Worm (Caenorhabditis elegans) whole organism, young adult: ENCODE measurements around the gene mcm-2.

Experiments
- B0019.2 ChIP-seq: fragments of 200-800 bp; sonication (Bioruptor generic); conservative IDR thresholded peaks from 2 replicates; pipeline ENCODE4 v1.3.6; 2022; ENCODE audit warnings: missing genetic modification reagents, missing genetic modification characterization, missing compliant biosample characterization
- B0035.1 ChIP-seq: sonication (generic microtip); optimal IDR thresholded peaks from 2 replicates; lab custom pipeline; 2016; ENCODE audit warnings: missing genetic modification characterization, mild to moderate bottlenecking, missing compliant biosample characterization, missing genotype, missing genetic modification reagents
- B0261.1 ChIP-seq: sonication (generic microtip); optimal IDR thresholded peaks from 2 replicates; lab custom pipeline; 2016; ENCODE audit warnings: mild to moderate bottlenecking, missing genetic modification characterization, moderate library complexity, missing compliant biosample characterization
- C17E4.6 ChIP-seq: fragments of 200-800 bp; sonication (Bioruptor generic); IDR thresholded peaks from 2 replicates; pipeline ENCODE4 v1.3.6; 2022; ENCODE audit warnings: missing genetic modification reagents, missing genetic modification characterization, missing compliant biosample characterization
- F39B2.1 ChIP-seq: fragments of 200-800 bp; sonication (Bioruptor generic); IDR thresholded peaks from 2 replicates; pipeline ENCODE4 v1.3.6; 2022; ENCODE audit warnings: missing genetic modification reagents, missing genetic modification characterization, missing compliant biosample characterization
- F52B5.7 ChIP-seq: sonication (generic microtip); optimal IDR thresholded peaks from 2 replicates; lab custom pipeline; 2016; ENCODE audit warnings: mild to moderate bottlenecking, missing genetic modification characterization, missing compliant biosample characterization
- F57C9.4 ChIP-seq: sonication (generic microtip); optimal IDR thresholded peaks from 2 replicates; lab custom pipeline; 2017; ENCODE audit warnings: mild to moderate bottlenecking, missing genetic modification characterization, missing compliant biosample characterization
- K11D2.4 ChIP-seq: fragments of 200-800 bp; sonication (Bioruptor generic); IDR thresholded peaks from 2 replicates; pipeline ENCODE4 v1.3.6; 2022; ENCODE audit warnings: missing genetic modification reagents, missing genetic modification characterization, missing compliant biosample characterization
- T07F8.4 ChIP-seq: sonication (generic microtip); optimal IDR thresholded peaks from 2 replicates; lab custom pipeline; 2016; ENCODE audit warnings: mild to moderate bottlenecking, missing genetic modification characterization, moderate library complexity, missing compliant biosample characterization
- Y53F4B.3 ChIP-seq: fragments of 200-800 bp; sonication (Bioruptor generic); IDR thresholded peaks from 2 replicates; pipeline ENCODE4 v1.3.6; 2022; ENCODE audit warnings: missing genetic modification reagents, missing genetic modification characterization, missing compliant biosample characterization
- Y53G8AR.9 ChIP-seq: fragments of 200-800 bp; sonication (Bioruptor generic); conservative IDR thresholded peaks from 2 replicates; pipeline ENCODE4 v1.3.6; 2022; ENCODE audit warnings: missing genetic modification reagents, missing genetic modification characterization, missing compliant biosample characterization
- Y95B8A.8 ChIP-seq: fragments of 200-800 bp; sonication (Bioruptor generic); IDR thresholded peaks from 2 replicates; pipeline ENCODE4 v1.3.6; 2022; ENCODE audit warnings: missing genetic modification reagents, missing genetic modification characterization, missing compliant biosample characterization
- ZK185.1 ChIP-seq: sonication (generic microtip); optimal IDR thresholded peaks from 2 replicates; lab custom pipeline; 2016; ENCODE audit warnings: mild to moderate bottlenecking, missing genetic modification characterization, missing compliant biosample characterization; ENCODE audit not compliant: poor library complexity, severe bottlenecking
- akir-1 ChIP-seq: fragments of 200-800 bp; sonication (Bioruptor generic); optimal IDR thresholded peaks from 2 replicates; lab custom pipeline; 2018; ENCODE audit warnings: mild to moderate bottlenecking, missing genetic modification characterization, moderate library complexity, missing compliant biosample characterization
- ama-1 ChIP-seq, 3 experiments: fragments of 150-350 bp in 1 of 3; sonication (generic microtip) in 2 of 3; optimal IDR thresholded peaks; 2 replicates each; lab custom pipeline; 2014 to 2018; ENCODE audit warnings: missing biosample characterization in 2 of 3, missing genetic modification characterization in 2 of 3, missing genetic modification reagents in 2 of 3
- aptf-3 ChIP-seq: fragments of 200-800 bp; sonication (Bioruptor generic); IDR thresholded peaks from 2 replicates; pipeline ENCODE4 v1.3.6; 2022; ENCODE audit warnings: missing genetic modification characterization, missing compliant biosample characterization
- attf-3 ChIP-seq: fragments of 200-800 bp; sonication (Bioruptor generic); conservative IDR thresholded peaks from 2 replicates; pipeline ENCODE4 v1.3.6; 2022; ENCODE audit warnings: missing genetic modification reagents, missing genetic modification characterization, missing compliant biosample characterization
- attf-6 ChIP-seq: fragments of 200-800 bp; sonication (Bioruptor generic); IDR thresholded peaks from 2 replicates; pipeline ENCODE4 v1.3.6; 2022; ENCODE audit warnings: missing genetic modification reagents, missing genetic modification characterization, missing compliant biosample characterization
- cebp-2 ChIP-seq: fragments of 200-800 bp; sonication (Bioruptor generic); IDR thresholded peaks from 2 replicates; pipeline ENCODE4 v1.3.6; 2022; ENCODE audit warnings: missing genetic modification characterization, missing compliant biosample characterization
- ceh-27 ChIP-seq: fragments of 200-800 bp; sonication (Bioruptor generic); optimal IDR thresholded peaks from 2 replicates; lab custom pipeline; 2018; ENCODE audit warnings: mild to moderate bottlenecking, missing genetic modification characterization, moderate library complexity, missing compliant biosample characterization
- ceh-40 ChIP-seq: fragments of 200-800 bp; sonication (Bioruptor generic); IDR thresholded peaks from 2 replicates; pipeline ENCODE4 v1.3.6; 2022; ENCODE audit warnings: missing genetic modification characterization, missing compliant biosample characterization
- ceh-79 ChIP-seq: sonication (generic microtip); optimal IDR thresholded peaks from 2 replicates; lab custom pipeline; 2017; ENCODE audit warnings: mild to moderate bottlenecking, missing genetic modification characterization, missing compliant biosample characterization
- egl-18 ChIP-seq: fragments of 200-800 bp; sonication (Bioruptor generic); IDR thresholded peaks from 2 replicates; pipeline ENCODE4 v1.3.6; 2022; ENCODE audit warnings: missing genetic modification reagents, missing genetic modification characterization, missing compliant biosample characterization
- egrh-3 ChIP-seq: fragments of 200-800 bp; sonication (Bioruptor generic); IDR thresholded peaks from 2 replicates; pipeline ENCODE4 v1.3.6; 2022; ENCODE audit warnings: missing genetic modification reagents, missing genetic modification characterization, missing compliant biosample characterization
- ekl-4 ChIP-seq: fragments of 200-800 bp; sonication (Bioruptor generic); IDR thresholded peaks from 2 replicates; pipeline ENCODE4 v1.3.6; 2022; ENCODE audit warnings: missing genetic modification reagents, missing genetic modification characterization, missing compliant biosample characterization
- gei-17 ChIP-seq: fragments of 200-800 bp; sonication (Bioruptor generic); optimal IDR thresholded peaks from 2 replicates; lab custom pipeline; 2018; ENCODE audit warnings: mild to moderate bottlenecking, missing genetic modification characterization, missing compliant biosample characterization
- him-1 ChIP-seq: sonication (generic microtip); optimal IDR thresholded peaks from 2 replicates; lab custom pipeline; 2016; ENCODE audit warnings: missing genotype, missing genetic modification reagents, missing genetic modification characterization, missing compliant biosample characterization
- hlh-26 ChIP-seq: fragments of 200-800 bp; sonication (Bioruptor generic); conservative IDR thresholded peaks from 2 replicates; pipeline ENCODE4 v1.3.6; 2022; ENCODE audit warnings: missing genetic modification reagents, missing genetic modification characterization, missing compliant biosample characterization
- hsf-1 ChIP-seq: fragments of 200-800 bp; sonication (Bioruptor generic); IDR thresholded peaks from 2 replicates; pipeline ENCODE4 v1.3.6; 2022; ENCODE audit warnings: missing genetic modification reagents, missing genetic modification characterization, missing compliant biosample characterization
- lin-26 ChIP-seq: fragments of 200-800 bp; sonication (Bioruptor generic); IDR thresholded peaks from 2 replicates; pipeline ENCODE4 v1.3.6; 2022; ENCODE audit warnings: missing genetic modification reagents, missing genetic modification characterization, missing compliant biosample characterization
- lsl-1 ChIP-seq: fragments of 200-800 bp; sonication (Bioruptor generic); optimal IDR thresholded peaks from 2 replicates; lab custom pipeline; 2018; ENCODE audit warnings: mild to moderate bottlenecking, missing genetic modification characterization, moderate library complexity, missing compliant biosample characterization
- madf-8 ChIP-seq: fragments of 200-800 bp; sonication (Bioruptor generic); conservative IDR thresholded peaks from 2 replicates; pipeline ENCODE4 v1.3.6; 2022; ENCODE audit warnings: missing genetic modification reagents, missing genetic modification characterization, missing compliant biosample characterization
- mcd-1 ChIP-seq: fragments of 200-800 bp; sonication (Bioruptor generic); IDR thresholded peaks from 2 replicates; pipeline ENCODE4 v1.3.6; 2022; ENCODE audit warnings: missing genetic modification reagents, missing genetic modification characterization, missing compliant biosample characterization
- mel-28 ChIP-seq: sonication (generic microtip); optimal IDR thresholded peaks from 2 replicates; lab custom pipeline; 2016; ENCODE audit warnings: borderline replicate concordance, mild to moderate bottlenecking, missing genetic modification characterization, missing compliant biosample characterization
- mes-4 ChIP-seq: sonication (generic microtip); optimal IDR thresholded peaks from 2 replicates; lab custom pipeline; 2016; ENCODE audit warnings: missing genotype, missing genetic modification characterization, missing compliant biosample characterization
- nfya-1 ChIP-seq: sonication (generic microtip); optimal IDR thresholded peaks from 2 replicates; lab custom pipeline; 2017; ENCODE audit warnings: antibody characterized with exemption, missing compliant biosample characterization, missing genetic modification characterization, borderline replicate concordance; ENCODE audit not compliant: insufficient read depth
- nfyb-1 ChIP-seq: fragments of 200-800 bp; sonication (Bioruptor generic); IDR thresholded peaks from 2 replicates; pipeline ENCODE4 v1.3.6; 2022; ENCODE audit warnings: missing genetic modification reagents, missing genetic modification characterization, missing compliant biosample characterization
- nhr-27 ChIP-seq: fragments of 200-800 bp; sonication (Bioruptor generic); optimal IDR thresholded peaks from 2 replicates; lab custom pipeline; 2018; ENCODE audit warnings: mild to moderate bottlenecking, missing genetic modification characterization, moderate library complexity, missing compliant biosample characterization
- nhr-90 ChIP-seq: sonication (generic microtip); optimal IDR thresholded peaks from 2 replicates; lab custom pipeline; 2016; ENCODE audit warnings: missing genotype, mild to moderate bottlenecking, missing genetic modification characterization, missing compliant biosample characterization
- pbrm-1 ChIP-seq: fragments of 200-800 bp; sonication (Bioruptor generic); IDR thresholded peaks from 2 replicates; pipeline ENCODE4 v1.3.6; 2022; ENCODE audit warnings: missing genetic modification reagents, missing genetic modification characterization, missing compliant biosample characterization
- sdz-38 ChIP-seq: sonication (generic microtip); optimal IDR thresholded peaks from 2 replicates; lab custom pipeline; 2016; ENCODE audit warnings: missing genotype, missing genetic modification characterization, missing compliant biosample characterization
- sea-2 ChIP-seq: fragments of 200-800 bp; sonication (Bioruptor generic); IDR thresholded peaks from 2 replicates; pipeline ENCODE4 v1.3.6; 2022; ENCODE audit warnings: missing genetic modification characterization, missing compliant biosample characterization
- snpc-1.1 ChIP-seq: sonication (generic microtip); optimal IDR thresholded peaks from 2 replicates; lab custom pipeline; 2017; ENCODE audit warnings: missing genetic modification characterization, mild to moderate bottlenecking, missing compliant biosample characterization, antibody characterized with exemption, moderate library complexity, missing genotype, missing genetic modification reagents; ENCODE audit not compliant: insufficient read depth
- sptf-2 ChIP-seq: fragments of 200-800 bp; sonication (Bioruptor generic); optimal IDR thresholded peaks from 2 replicates; lab custom pipeline; 2018; ENCODE audit warnings: mild to moderate bottlenecking, missing genetic modification characterization, missing compliant biosample characterization
- unc-130 ChIP-seq: sonication (generic microtip); optimal IDR thresholded peaks from 2 replicates; lab custom pipeline; 2016; ENCODE audit warnings: missing genetic modification reagents, missing genetic modification characterization, missing compliant biosample characterization
- unc-62 ChIP-seq: fragments of 150-350 bp; optimal IDR thresholded peaks from 2 replicates; lab custom pipeline; 2014; ENCODE audit warnings: missing biosample characterization, missing genetic modification reagents, missing genetic modification characterization
- ztf-28 ChIP-seq: fragments of 200-800 bp; sonication (Bioruptor generic); IDR thresholded peaks from 2 replicates; pipeline ENCODE4 v1.3.6; 2022; ENCODE audit warnings: missing genetic modification reagents, missing genetic modification characterization, missing compliant biosample characterization

mcm-2 gene

DNA sequence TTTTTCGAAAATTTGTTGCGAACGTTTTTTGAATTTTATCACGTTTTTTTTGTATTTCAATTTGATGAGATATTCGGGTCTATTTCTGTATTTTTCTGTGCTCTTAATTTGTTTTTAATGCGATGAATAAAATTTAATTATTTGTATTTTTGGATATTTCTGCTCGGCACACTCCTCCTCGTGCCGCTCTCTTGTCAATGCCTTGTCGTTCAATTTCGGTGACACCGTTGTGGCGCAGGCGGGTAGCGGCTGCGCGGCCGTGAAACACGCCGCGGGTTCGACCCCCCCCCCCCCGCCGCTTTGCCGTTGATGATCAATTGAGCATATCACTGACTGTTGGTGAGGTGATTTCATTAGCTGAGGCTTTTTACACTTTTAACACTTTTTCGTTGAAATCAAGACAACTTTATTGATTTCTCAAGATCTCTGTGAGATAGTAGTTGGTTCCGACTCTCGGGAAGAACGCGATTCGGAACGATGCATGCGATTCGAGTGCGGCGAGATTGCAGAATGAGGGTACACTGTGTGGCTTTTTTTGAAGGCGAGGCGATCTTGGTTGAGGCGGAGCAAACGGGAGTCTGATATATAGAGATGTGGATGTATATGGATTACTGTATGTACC is 45.7 kb downstream of the mcm-2 start (continued):
- TF ChIP-seq cebp-2 (GFP tag; lab: Robert Waterston, UW) = peak; percentile 100
- TF ChIP-seq unc-130 (GFP tag; lab: Kevin White, UChicago) = peak; percentile 95
- TF ChIP-seq nhr-90 (tag; lab: Kevin White, UChicago) = peak; percentile 98
- no peak for TF ChIP-seq ama-1 (optimal IDR thresholded peaks at IDR 0.05; lab: Kevin White, UChicago)
- TF ChIP-seq ama-1 (GFP tag; optimal IDR thresholded peaks at IDR 0.05; lab: Kevin White, UChicago) = peak; percentile 90 to 96
- no peak for TF ChIP-seq unc-62 (GFP tag; lab: Kevin White, UChicago)
- peak; percentile 97 for TF ChIP-seq ceh-79 (tag; lab: Kevin White, UChicago)
- TF ChIP-seq ceh-27 (GFP tag; lab: Kevin White, UChicago) = peak; percentile 96
- TF ChIP-seq hlh-26 = peak; percentile 81; the same call in 1 of the 2 replicates
- TF ChIP-seq madf-8 = peak; percentile 77
- peak; percentile 95 for TF ChIP-seq aptf-3 (GFP tag; lab: Robert Waterston, UW)
- peak; percentile 88 for TF ChIP-seq Y53G8AR.9 (GFP tag; lab: Robert Waterston, UW)
- TF ChIP-seq ekl-4 (GFP tag; lab: Robert Waterston, UW) = peak; percentile 96
- no peak for TF ChIP-seq nfya-1 (tag; lab: Kevin White, UChicago)
- TF ChIP-seq mes-4 (tag; lab: Kevin White, UChicago) = peak; percentile 95
- peak; percentile 78 for TF ChIP-seq gei-17
- TF ChIP-seq B0261.1 (tag; lab: Kevin White, UChicago) = peak; percentile 100
- TF ChIP-seq egrh-3 (GFP tag; lab: Robert Waterston, UW) = peak; percentile 99
- peak; percentile 89 for TF ChIP-seq attf-6 (GFP tag; lab: Robert Waterston, UW)
- TF ChIP-seq sea-2 (GFP tag; lab: Robert Waterston, UW) = peak; percentile 96
- peak; percentile 87 for TF ChIP-seq him-1 (tag; lab: Kevin White, UChicago)
- TF ChIP-seq ZK185.1 (tag; lab: Kevin White, UChicago) = peak; percentile 93
- TF ChIP-seq ceh-40 (GFP tag; lab: Robert Waterston, UW) = peak; percentile 96
- peak; percentile 75 for TF ChIP-seq akir-1
- peak; percentile 95 for TF ChIP-seq C17E4.6 (GFP tag; lab: Robert Waterston, UW)
- TF ChIP-seq B0019.2 (GFP tag; lab: Robert Waterston, UW) = peak; percentile 87
- peak; percentile 60 for TF ChIP-seq sdz-38
- peak; percentile 98 for TF ChIP-seq ztf-28 (GFP tag; lab: Robert Waterston, UW)
- TF ChIP-seq K11D2.4 (GFP tag; lab: Robert Waterston, UW) = peak; percentile 87
- peak; percentile 92 for TF ChIP-seq B0035.1 (tag; lab: Kevin White, UChicago)
- peak; percentile 82 for TF ChIP-seq hsf-1 (GFP tag; lab: Robert Waterston, UW)
- peak; percentile 94 for TF ChIP-seq Y95B8A.8
- peak; percentile 85 for TF ChIP-seq attf-3 (GFP tag; lab: Robert Waterston, UW)
- TF ChIP-seq sptf-2 (GFP tag; lab: Kevin White, UChicago) = peak; percentile 99
- peak; percentile 99 for TF ChIP-seq nhr-27
- peak; percentile 93 for TF ChIP-seq mcd-1 (GFP tag; lab: Robert Waterston, UW)
- TF ChIP-seq nfyb-1 (GFP tag; lab: Robert Waterston, UW) = peak; percentile 97
- TF ChIP-seq pbrm-1 (GFP tag; lab: Robert Waterston, UW) = peak; percentile 93
- TF ChIP-seq F52B5.7 (tag; lab: Kevin White, UChicago) = peak; percentile 99
- TF ChIP-seq mel-28 (tag; lab: Kevin White, UChicago) = peak; percentile 89
- TF ChIP-seq T07F8.4 = peak; percentile 95
- TF ChIP-seq lsl-1 (GFP tag; lab: Kevin White, UChicago) = peak; percentile 86
- TF ChIP-seq egl-18 (GFP tag; lab: Robert Waterston, UW) = peak; percentile 92
- peak; percentile 92 for TF ChIP-seq F39B2.1
- peak; percentile 77 for TF ChIP-seq snpc-1.1 (tag; lab: Kevin White, UChicago)
- peak; percentile 89 for TF ChIP-seq Y53F4B.3
- peak; percentile 92 for TF ChIP-seq F57C9.4 (tag; lab: Kevin White, UChicago)
- TF ChIP-seq lin-26 (GFP tag; lab: Robert Waterston, UW) = peak; percentile 100
